Fruit fly (Drosophila melanogaster) whole organism, embryonic: ENCODE data around the gene papi.

Experiments
- Blimp-1 ChIP-seq: fragments of 200-800 bp; sonication (Bioruptor generic); optimal IDR thresholded peaks from 3 replicates; lab custom pipeline; 2018; ENCODE audit warnings: missing biosample characterization, missing genetic modification characterization, mild to moderate bottlenecking, moderate library complexity, missing genetic modification reagents
- C15 ChIP-seq: fragments of 200-800 bp; sonication (Bioruptor generic); IDR thresholded peaks from 3 replicates; pipeline ENCODE4 v1.3.6; 2022; ENCODE audit warnings: missing biosample characterization, missing genetic modification characterization
- CG1024 ChIP-seq: fragments of 200-800 bp; sonication (Bioruptor generic); IDR thresholded peaks from 2 replicates; pipeline ENCODE4 v1.3.6; 2022; ENCODE audit warnings: missing biosample characterization, missing genetic modification characterization
- CG11504 ChIP-seq: fragments of 200-800 bp; sonication (Bioruptor generic); optimal IDR thresholded peaks from 3 replicates; lab custom pipeline; 2019; ENCODE audit warnings: missing biosample characterization, mild to moderate bottlenecking, missing genetic modification characterization, moderate library complexity
- CG12155 ChIP-seq: fragments of 200-800 bp; sonication (Bioruptor generic); optimal IDR thresholded peaks from 3 replicates; lab custom pipeline; 2016; ENCODE audit warnings: missing biosample characterization, missing genetic modification characterization
- CG12219 ChIP-seq: fragments of 200-800 bp; sonication (Bioruptor generic); optimal IDR thresholded peaks from 3 replicates; lab custom pipeline; 2018; ENCODE audit warnings: missing biosample characterization, mild to moderate bottlenecking, missing genetic modification characterization
- CG12769 ChIP-seq: fragments of 200-800 bp; sonication (Bioruptor generic); optimal IDR thresholded peaks from 2 replicates; lab custom pipeline; 2019; ENCODE audit warnings: missing biosample characterization, mild to moderate bottlenecking, missing genetic modification characterization, moderate library complexity
- CG12942 ChIP-seq: fragments of 200-800 bp; sonication (Bioruptor generic); optimal IDR thresholded peaks from 3 replicates; lab custom pipeline; 2016; ENCODE audit warnings: missing biosample characterization, missing genetic modification characterization
- CG13287 ChIP-seq: fragments of 200-800 bp; sonication (Bioruptor generic); IDR thresholded peaks from 2 replicates; pipeline ENCODE4 v1.3.6; 2022; ENCODE audit warnings: missing biosample characterization, missing genetic modification characterization; ENCODE audit not compliant: partially characterized antibody
- CG13775 ChIP-seq: fragments of 200-800 bp; sonication (Bioruptor generic); optimal IDR thresholded peaks from 3 replicates; lab custom pipeline; 2017; ENCODE audit warnings: missing biosample characterization, mild to moderate bottlenecking, missing genetic modification characterization
- CG16779 ChIP-seq: fragments of 200-800 bp; sonication (Bioruptor generic); IDR thresholded peaks from 2 replicates; pipeline ENCODE4 v1.3.6; 2022; ENCODE audit warnings: missing biosample characterization, missing genetic modification characterization
- CG17912 ChIP-seq: fragments of 200-800 bp; sonication (Bioruptor generic); optimal IDR thresholded peaks from 2 replicates; lab custom pipeline; 2018; ENCODE audit warnings: missing biosample characterization, mild to moderate bottlenecking, missing genetic modification characterization
- CG1832 ChIP-seq: fragments of 200-800 bp; sonication (Bioruptor generic); optimal IDR thresholded peaks from 2 replicates; lab custom pipeline; 2017; ENCODE audit warnings: missing biosample characterization, mild to moderate bottlenecking, missing genetic modification characterization, inconsistent platforms
- CG2129 ChIP-seq: fragments of 200-800 bp; sonication (Bioruptor generic); IDR thresholded peaks from 2 replicates; pipeline ENCODE4 v1.3.6; 2022; ENCODE audit warnings: missing biosample characterization, missing genetic modification characterization; ENCODE audit not compliant: partially characterized antibody
- CG3065 ChIP-seq: fragments of 200-800 bp; sonication (Bioruptor generic); optimal IDR thresholded peaks from 2 replicates; lab custom pipeline; 2016; ENCODE audit warnings: missing biosample characterization, missing genetic modification characterization
- CG31388 ChIP-seq: fragments of 200-800 bp; sonication (Bioruptor generic); optimal IDR thresholded peaks from 2 replicates; lab custom pipeline; 2016; ENCODE audit warnings: missing biosample characterization, missing genetic modification characterization
- CG8944 ChIP-seq: fragments of 200-800 bp; sonication (Bioruptor generic); optimal IDR thresholded peaks from 3 replicates; lab custom pipeline; 2016; ENCODE audit warnings: missing biosample characterization, missing genetic modification characterization
- CG9437 ChIP-seq: fragments of 200-800 bp; sonication (Bioruptor generic); optimal IDR thresholded peaks from 2 replicates; lab custom pipeline; 2018; ENCODE audit warnings: missing biosample characterization, mild to moderate bottlenecking, missing genetic modification characterization
- CG9797 ChIP-seq: fragments of 200-800 bp; sonication (Bioruptor generic); optimal IDR thresholded peaks from 3 replicates; lab custom pipeline; 2018; ENCODE audit warnings: missing biosample characterization, mild to moderate bottlenecking, missing genetic modification characterization
- CG9817 ChIP-seq: fragments of 200-800 bp; sonication (Bioruptor generic); optimal IDR thresholded peaks from 2 replicates; lab custom pipeline; 2018; ENCODE audit warnings: missing biosample characterization, mild to moderate bottlenecking, missing genetic modification characterization, moderate library complexity
- CHES-1-like ChIP-seq: fragments of 200-800 bp; sonication (Bioruptor generic); optimal IDR thresholded peaks from 2 replicates; lab custom pipeline; 2016; ENCODE audit warnings: missing biosample characterization, missing genetic modification characterization
- Dip2 ChIP-seq: fragments of 200-800 bp; sonication (Bioruptor generic); IDR thresholded peaks from 2 replicates; pipeline ENCODE4 v1.3.6; 2022; ENCODE audit warnings: missing biosample characterization, missing genetic modification characterization
- Hmx ChIP-seq: fragments of 200-800 bp; sonication (Bioruptor generic); optimal IDR thresholded peaks from 2 replicates; lab custom pipeline; 2016; ENCODE audit warnings: missing biosample characterization, missing genetic modification characterization
- NFAT ChIP-seq: fragments of 200-800 bp; sonication (Bioruptor generic); IDR thresholded peaks from 2 replicates; pipeline ENCODE4 v1.3.6; 2022; ENCODE audit warnings: missing biosample characterization, missing genetic modification characterization
- Pdp1 ChIP-seq, 2 experiments: fragments of 200-800 bp; sonication (Bioruptor generic); optimal IDR thresholded peaks; 3 replicates each; lab custom pipeline; 2016; ENCODE audit warnings: missing biosample characterization in 2 of 2, missing genetic modification characterization in 2 of 2, mild to moderate bottlenecking in 1 of 2, moderate library complexity in 1 of 2
- Sin3A ChIP-seq: fragments of >200 bp; optimal IDR thresholded peaks from 2 replicates; lab custom pipeline; 2018
- Usf ChIP-seq: fragments of 200-800 bp; sonication (Bioruptor generic); optimal IDR thresholded peaks from 2 replicates; lab custom pipeline; 2017; ENCODE audit warnings: missing genotype, missing biosample characterization, missing genetic modification characterization
- ab ChIP-seq: fragments of 200-800 bp; sonication (Bioruptor generic); optimal IDR thresholded peaks from 2 replicates; lab custom pipeline; 2016; ENCODE audit warnings: missing biosample characterization, missing genetic modification characterization
- br ChIP-seq: fragments of >200 bp; optimal IDR thresholded peaks from 2 replicates; lab custom pipeline; 2017
- btn ChIP-seq: fragments of 200-800 bp; sonication (Bioruptor generic); optimal IDR thresholded peaks from 2 replicates; lab custom pipeline; 2016; ENCODE audit warnings: missing biosample characterization, missing genetic modification characterization
- chinmo ChIP-seq: fragments of 200-800 bp; sonication (Bioruptor generic); IDR thresholded peaks from 4 replicates; pipeline ENCODE4 v1.3.6; 2022; ENCODE audit warnings: missing biosample characterization, missing genetic modification characterization; ENCODE audit not compliant: partially characterized antibody
- chn ChIP-seq: fragments of 200-800 bp; sonication (Bioruptor generic); optimal IDR thresholded peaks from 2 replicates; lab custom pipeline; 2016; ENCODE audit warnings: missing biosample characterization, missing genetic modification characterization
- da ChIP-seq: fragments of 200-800 bp; sonication (Bioruptor generic); optimal IDR thresholded peaks from 2 replicates; lab custom pipeline; 2016; ENCODE audit warnings: missing biosample characterization, missing genetic modification characterization
- eve ChIP-seq, 2 experiments: fragments of >200 bp; optimal IDR thresholded peaks; 2 replicates each; lab custom pipeline; 2017; ENCODE audit warnings: missing biosample characterization in 2 of 2, missing genetic modification characterization in 2 of 2
- ewg ChIP-seq: fragments of 200-800 bp; sonication (Bioruptor generic); optimal IDR thresholded peaks from 3 replicates; lab custom pipeline; 2017; ENCODE audit warnings: mild to moderate bottlenecking, missing biosample characterization, missing genetic modification reagents, missing genetic modification characterization
- grn ChIP-seq: fragments of 200-800 bp; sonication (Bioruptor generic); optimal IDR thresholded peaks from 3 replicates; lab custom pipeline; 2017; ENCODE audit warnings: missing biosample characterization, missing genetic modification characterization
- h ChIP-seq: fragments of >200 bp; optimal IDR thresholded peaks from 2 replicates; lab custom pipeline; 2017
- jigr1 ChIP-seq: fragments of 200-800 bp; sonication (Bioruptor generic); IDR thresholded peaks from 3 replicates; pipeline ENCODE4 v1.3.6; 2022; ENCODE audit warnings: missing biosample characterization, missing genetic modification characterization
- knrl ChIP-seq: fragments of 200-800 bp; sonication (Bioruptor generic); IDR thresholded peaks from 3 replicates; pipeline ENCODE4 v1.3.6; 2022; ENCODE audit warnings: missing biosample characterization, missing genetic modification characterization; ENCODE audit not compliant: partially characterized antibody
- maf-S ChIP-seq: fragments of 200-800 bp; sonication (Bioruptor generic); optimal IDR thresholded peaks from 2 replicates; lab custom pipeline; 2016; ENCODE audit warnings: missing biosample characterization, missing genetic modification characterization
- mam ChIP-seq: fragments of 200-800 bp; sonication (Bioruptor generic); optimal IDR thresholded peaks from 3 replicates; lab custom pipeline; 2016; ENCODE audit warnings: missing biosample characterization, missing genetic modification characterization
- nmo ChIP-seq: fragments of 200-800 bp; sonication (Bioruptor generic); optimal IDR thresholded peaks from 2 replicates; lab custom pipeline; 2018; ENCODE audit warnings: missing biosample characterization, mild to moderate bottlenecking, missing genetic modification characterization, moderate library complexity
- onecut ChIP-seq: fragments of 200-800 bp; sonication (Bioruptor generic); IDR thresholded peaks from 2 replicates; pipeline ENCODE4 v1.3.6; 2022; ENCODE audit warnings: missing biosample characterization, missing genetic modification characterization
- p53 ChIP-seq: fragments of 200-800 bp; sonication (Bioruptor generic); optimal IDR thresholded peaks from 2 replicates; lab custom pipeline; 2016; ENCODE audit warnings: missing biosample characterization, missing genetic modification characterization
- phol ChIP-seq: fragments of 200-800 bp; sonication (Bioruptor generic); optimal IDR thresholded peaks from 3 replicates; lab custom pipeline; 2018; ENCODE audit warnings: missing biosample characterization, mild to moderate bottlenecking, missing genetic modification characterization, moderate library complexity
- pita ChIP-seq: fragments of 200-800 bp; sonication (Bioruptor generic); optimal IDR thresholded peaks from 2 replicates; lab custom pipeline; 2017; ENCODE audit warnings: missing biosample characterization, mild to moderate bottlenecking, missing genetic modification characterization
- rib ChIP-seq: fragments of 200-800 bp; sonication (Bioruptor generic); IDR thresholded peaks from 2 replicates; pipeline ENCODE4 v1.3.6; 2022; ENCODE audit warnings: missing biosample characterization, missing genetic modification characterization
- sens-2 ChIP-seq: fragments of 200-800 bp; sonication (Bioruptor generic); IDR thresholded peaks from 2 replicates; pipeline ENCODE4 v1.3.6; 2022; ENCODE audit warnings: missing biosample characterization, missing genetic modification characterization
- shn ChIP-seq: fragments of 200-800 bp; sonication (Bioruptor generic); optimal IDR thresholded peaks from 3 replicates; lab custom pipeline; 2016; ENCODE audit warnings: missing biosample characterization, missing genetic modification characterization
- wek ChIP-seq: fragments of 200-800 bp; sonication (Bioruptor generic); optimal IDR thresholded peaks from 3 replicates; lab custom pipeline; 2018; ENCODE audit warnings: missing biosample characterization, mild to moderate bottlenecking, missing genetic modification characterization, moderate library complexity
- zf30C ChIP-seq: fragments of 200-800 bp; sonication (Bioruptor generic); optimal IDR thresholded peaks from 3 replicates; lab custom pipeline; 2018; ENCODE audit warnings: missing biosample characterization, mild to moderate bottlenecking, missing genetic modification characterization
- zfh1 ChIP-seq: fragments of 200-800 bp; sonication (Bioruptor generic); IDR thresholded peaks from 3 replicates; pipeline ENCODE4 v1.3.6; 2022; ENCODE audit warnings: missing biosample characterization, missing genetic modification characterization

Gene papi

dm6 chr2L:2192123-2192601 lies 28.4 kb upstream of the papi start, which contains the start of gene CG10874 (continued):
- TF ChIP-seq Pdp1 (GFP tag; optimal IDR thresholded peaks at IDR 0.05; lab: Kevin White, UChicago) (no peak), zf30C (GFP tag; lab: Kevin White, UChicago) (no peak), CG12155 (peak; percentile 20), CG9437 (GFP tag; lab: Kevin White, UChicago) (no peak), maf-S (GFP tag; lab: Kevin White, UChicago) (no peak), Sin3A (lab: Kevin White, UChicago) (peak; percentile 70), phol (tag; lab: Kevin White, UChicago) (peak; percentile 51), CG13775 (GFP tag; lab: Kevin White, UChicago) (no peak), CG1832 (GFP tag; lab: Kevin White, UChicago) (no peak), CG11504 (tag; lab: Kevin White, UChicago) (peak; percentile 10), CG13287 (no peak), rib (GFP tag; lab: Robert Waterston, UW) (no peak), btn (GFP tag; lab: Kevin White, UChicago) (no peak), CG1024 (GFP tag; lab: Robert Waterston, UW) (no peak), knrl (GFP tag; lab: Robert Waterston, UW) (no peak), C15 (GFP tag; lab: Robert Waterston, UW) (no peak), CHES-1-like (GFP tag; lab: Kevin White, UChicago) (no peak), jigr1 (no peak), CG17912 (no peak), CG12769 (tag; lab: Kevin White, UChicago) (peak; percentile 10), CG3065 (GFP tag; lab: Kevin White, UChicago) (no peak), nmo (GFP tag; lab: Kevin White, UChicago) (peak; percentile 56), Usf (GFP tag; lab: Kevin White, UChicago) (no peak), CG12219 (GFP tag; lab: Kevin White, UChicago) (no peak), ab (no peak), NFAT (no peak), da (GFP tag; lab: Kevin White, UChicago) (no peak), grn (no peak), shn (GFP tag; lab: Kevin White, UChicago) (no peak), CG31388 (GFP tag; lab: Kevin White, UChicago) (no peak), wek (no peak), CG9797 (GFP tag; lab: Kevin White, UChicago) (peak; percentile 81), ewg (GFP tag; lab: Kevin White, UChicago) (no peak), CG12942 (GFP tag; lab: Kevin White, UChicago) (no peak), chn (GFP tag; lab: Kevin White, UChicago) (no peak)
- TF ChIP-seq, all 482 proteins: peak for 67

dm6 chr2L:2193357-2193780 lies 27.2 kb upstream of the papi start:
- TF ChIP-seq CG31388 (GFP tag; lab: Kevin White, UChicago): peak; percentile 17
- peak; percentile 37 for TF ChIP-seq mam
- TF ChIP-seq grn: no peak
- no peak for TF ChIP-seq pita (GFP tag; lab: Kevin White, UChicago)
- peak; percentile 53 for TF ChIP-seq onecut
- no peak for TF ChIP-seq Usf (GFP tag; lab: Kevin White, UChicago)
- TF ChIP-seq h (lab: Kevin White, UChicago): no peak
- TF ChIP-seq CG8944: no peak
- no peak for TF ChIP-seq eve (GFP tag; optimal IDR thresholded peaks at IDR 0.05; lab: Kevin White, UChicago)
- no peak for TF ChIP-seq Hmx (GFP tag; lab: Kevin White, UChicago)
- TF ChIP-seq sens-2 (GFP tag; lab: Robert Waterston, UW): no peak
- TF ChIP-seq CG9817 (tag; lab: Kevin White, UChicago): peak; percentile 11
- no peak for TF ChIP-seq zfh1 (GFP tag; lab: Robert Waterston, UW)
- no peak for TF ChIP-seq p53 (GFP tag; lab: Kevin White, UChicago)
- no peak for TF ChIP-seq Blimp-1
- peak; percentile 29 for TF ChIP-seq wek
- no peak for TF ChIP-seq chn (GFP tag; lab: Kevin White, UChicago)
- TF ChIP-seq CG2129 (GFP tag; lab: Robert Waterston, UW): no peak
- no peak for TF ChIP-seq Dip2 (GFP tag; lab: Robert Waterston, UW)
- TF ChIP-seq CG16779 (GFP tag; lab: Robert Waterston, UW): no peak
- TF ChIP-seq chinmo (GFP tag; lab: Robert Waterston, UW): no peak
- no peak for TF ChIP-seq br (lab: Kevin White, UChicago)
